Worm (Caenorhabditis elegans): ENCODE data around the gene grl-12.

The grl-12 gene

ce11 chrV:8629029-8629428 lies 7.8 kb downstream of the grl-12 start, which contains the start of gene F41E6.12:
Gene F41E6.12, minus strand, starts transcription at chrV:8629129.
- no peak for TF ChIP-seq unc-62 (GFP tag; optimal IDR thresholded peaks at IDR 0.05)

DNA sequence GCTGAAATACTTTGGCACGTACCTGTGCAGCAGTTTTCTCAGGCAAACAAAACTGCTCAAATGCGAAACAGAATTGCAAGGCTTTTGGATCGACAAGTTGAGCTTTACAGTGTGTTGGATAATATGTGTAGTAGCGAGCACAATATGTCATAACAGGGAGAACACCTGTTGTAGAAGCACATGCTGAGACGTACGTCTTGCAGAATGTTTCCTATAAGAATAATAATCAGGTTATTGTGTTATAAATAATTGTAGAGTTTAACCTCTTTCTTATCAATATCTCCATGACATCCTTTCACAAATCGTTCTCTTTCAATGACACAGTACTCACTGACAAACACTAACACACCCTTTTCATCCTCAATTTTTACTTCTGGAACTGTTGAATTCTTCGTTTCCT lies 9.2 kb downstream of the grl-12 start:
- TF ChIP-seq unc-62 (GFP tag; optimal IDR thresholded peaks at IDR 0.05), result no peak

DNA sequence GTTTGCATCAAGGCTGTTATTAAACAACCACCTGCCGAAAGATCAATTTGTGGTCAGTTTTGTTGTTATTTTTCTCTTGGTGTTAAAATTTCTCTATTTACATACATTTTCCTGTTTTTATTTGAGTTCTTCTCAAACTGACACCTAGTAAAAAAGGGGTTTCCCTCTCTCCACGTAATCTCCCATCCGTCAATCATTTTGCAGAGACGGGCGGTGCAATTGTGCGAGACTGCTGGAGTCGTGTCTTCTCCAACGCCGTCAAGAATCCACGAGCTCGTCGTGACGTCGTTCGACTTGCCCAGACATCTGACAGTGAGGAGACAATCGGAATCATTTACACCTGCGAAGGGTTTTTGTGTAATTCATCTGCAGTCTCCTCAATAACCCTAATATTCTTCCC lies 10.4 kb downstream of the grl-12 start:
- no peak for TF ChIP-seq unc-62 (GFP tag; optimal IDR thresholded peaks at IDR 0.05)

ce11 chrV:8623754-8624153 lies 13.1 kb downstream of the grl-12 start, which contains the start of gene F41E6.17:
Gene F41E6.17, plus strand, starts transcription at chrV:8624101.
- no peak for TF ChIP-seq unc-62 (GFP tag; optimal IDR thresholded peaks at IDR 0.05)

- no peak for TF ChIP-seq unc-62 (GFP tag; optimal IDR thresholded peaks at IDR 0.05)
Measured at ce11 chrV:8622314-8622713, 14.5 kb downstream of the grl-12 start, which contains the start of gene F41E6.1. Gene F41E6.1, plus strand, starts transcription at chrV:8622614.

- no peak for TF ChIP-seq unc-62 (GFP tag; optimal IDR thresholded peaks at IDR 0.05)
Measured at ce11 chrV:8621213-8621612, 15.6 kb downstream of the grl-12 start, which contains the start of gene idpc-2. Gene idpc-2, minus strand, starts transcription at chrV:8621313.

DNA sequence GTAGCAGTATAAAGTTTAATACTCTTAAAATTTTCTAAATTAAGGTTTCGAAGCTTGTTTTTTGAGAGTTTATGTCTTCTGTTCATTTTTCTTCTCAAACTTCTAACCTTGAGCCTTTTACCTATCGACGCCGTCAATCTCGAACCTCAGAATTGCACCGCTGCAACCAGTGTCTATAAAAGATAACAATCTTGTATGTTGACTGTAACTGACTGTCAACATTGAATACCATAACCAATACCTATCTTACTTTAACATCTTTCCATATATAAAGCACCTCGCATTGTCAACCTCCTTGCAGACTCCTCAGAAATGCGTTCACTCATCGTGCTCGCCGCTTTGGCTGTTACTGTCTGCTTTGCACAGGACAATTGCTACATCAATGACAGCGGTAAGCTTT lies 18.1 kb downstream of the grl-12 start, which contains the start of gene grd-5:
TSS of gene grd-5 (plus strand) at position 295 of the 400 bp plus-strand sequence.
- no peak for TF ChIP-seq unc-62 (GFP tag; optimal IDR thresholded peaks at IDR 0.05)

DNA sequence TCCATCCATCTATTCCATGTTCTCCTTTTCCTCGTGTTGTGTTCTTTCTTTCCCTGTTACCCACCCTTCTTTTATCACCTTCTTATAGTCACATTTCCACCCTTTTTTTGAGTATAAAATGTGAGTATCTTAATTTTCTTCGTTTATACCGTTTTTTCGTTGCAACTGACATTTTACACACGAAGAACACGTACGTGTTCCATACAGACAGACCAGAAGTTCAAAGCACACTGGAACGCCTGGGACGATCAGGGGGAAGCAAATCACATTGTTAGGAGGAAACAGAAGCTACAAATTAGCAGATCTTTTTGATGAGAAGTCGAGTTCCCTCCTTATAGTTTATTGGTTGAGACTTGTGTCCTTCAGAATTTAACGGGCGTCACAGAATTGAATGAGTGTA lies 21.1 kb downstream of the grl-12 start:
- TF ChIP-seq unc-62 (GFP tag; optimal IDR thresholded peaks at IDR 0.05), result no peak

ce11 chrV:8610633-8611404 lies 26.0 kb downstream of the grl-12 start, which contains the start of gene fip-4:
Gene fip-4, minus strand, starts transcription at chrV:8611268.
- no peak for TF ChIP-seq unc-62 (GFP tag; optimal IDR thresholded peaks at IDR 0.05)

ce11 chrV:8609776-8610529 lies 26.9 kb downstream of the grl-12 start:
- no peak for TF ChIP-seq unc-62 (GFP tag; optimal IDR thresholded peaks at IDR 0.05)

- TF ChIP-seq unc-62 (GFP tag; optimal IDR thresholded peaks at IDR 0.05), result no peak
Measured at ce11 chrV:8608483-8608882, 28.3 kb downstream of the grl-12 start.

- no peak for TF ChIP-seq unc-62 (GFP tag; optimal IDR thresholded peaks at IDR 0.05)
Measured at ce11 chrV:8607353-8607850, 29.4 kb downstream of the grl-12 start, which contains the start of gene smk-1. Gene smk-1, plus strand, starts transcription at chrV:8607800.

DNA sequence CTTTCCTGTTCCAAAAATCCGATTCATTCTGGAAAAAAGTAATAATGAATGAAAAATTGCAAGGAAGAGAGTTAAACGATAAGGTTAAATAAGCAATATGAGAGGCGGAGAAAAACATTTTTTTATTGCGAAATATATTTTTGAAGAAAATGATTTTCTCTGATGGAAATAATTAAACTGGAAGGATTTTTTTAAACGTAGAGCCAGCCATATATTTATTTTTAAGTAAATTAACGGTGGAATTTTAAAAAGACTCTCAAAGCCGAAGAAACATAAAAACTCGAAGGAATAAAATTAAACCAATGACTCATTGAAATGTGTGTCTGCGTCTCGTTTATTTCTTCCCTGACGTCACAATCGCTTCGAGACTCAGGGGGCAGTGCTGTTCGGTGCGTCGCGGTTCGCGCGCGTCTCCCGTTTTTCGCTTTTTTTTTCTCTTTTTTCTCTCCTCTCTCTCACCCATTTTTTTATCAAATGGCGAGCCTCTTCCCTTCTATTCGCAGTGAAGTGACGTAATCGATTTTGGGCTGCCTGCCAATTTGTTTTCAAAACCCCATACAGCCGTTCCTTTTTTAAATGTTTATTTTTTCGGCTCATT lies 30.6 kb downstream of the grl-12 start, which contains the start of gene vps-60:
TSS of gene vps-60 (minus strand) at position 30 of the 598 bp plus-strand sequence.
- TF ChIP-seq unc-62 (GFP tag; optimal IDR thresholded peaks at IDR 0.05), result no peak

DNA sequence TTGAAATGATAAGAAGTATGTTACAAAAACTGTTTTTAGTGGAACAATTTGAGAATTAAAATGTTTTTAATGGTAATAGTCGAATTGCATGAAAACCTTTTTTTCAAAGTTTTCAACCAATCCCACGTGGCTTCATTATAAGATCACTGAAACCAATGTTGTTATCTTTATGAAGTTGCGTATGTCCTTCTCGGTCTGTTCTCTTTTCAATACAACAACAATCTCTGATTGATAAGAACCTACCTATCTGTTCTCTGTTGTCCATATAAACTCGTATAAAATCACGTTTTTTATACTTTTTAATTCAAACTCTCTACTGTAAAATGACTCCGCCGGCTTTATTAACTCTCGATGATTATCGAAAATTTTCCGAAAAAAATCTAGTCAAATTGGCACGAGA lies 33.5 kb downstream of the grl-12 start, which contains the start of gene F41E6.5:
TSS of gene F41E6.5 (plus strand) at position 209 of the 400 bp plus-strand sequence.
- TF ChIP-seq unc-62 (GFP tag; optimal IDR thresholded peaks at IDR 0.05), result no peak

ce11 chrV:8602638-8603037 lies 34.2 kb downstream of the grl-12 start, which contains the start of gene F41E6.15:
Gene F41E6.15, minus strand, starts transcription at chrV:8602738.
- TF ChIP-seq unc-62 (GFP tag; optimal IDR thresholded peaks at IDR 0.05), result no peak

DNA sequence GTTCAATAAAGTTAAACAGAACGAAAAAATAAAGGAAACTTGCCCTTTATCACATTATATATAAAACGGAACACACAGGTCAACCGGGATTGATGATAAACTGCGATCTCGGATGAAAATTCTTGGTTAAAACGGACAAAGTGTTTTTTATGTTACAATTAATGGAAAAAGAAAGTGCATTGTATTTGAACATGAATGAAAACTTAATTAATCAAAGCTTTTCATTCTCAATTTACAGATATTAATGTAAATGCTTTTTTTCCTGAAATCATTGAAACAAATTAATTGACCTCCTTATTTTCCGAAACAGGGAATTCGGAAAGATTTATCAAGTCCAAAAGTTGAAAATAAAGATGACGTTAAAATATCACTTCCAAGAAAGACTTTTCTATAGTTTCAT lies 35.4 kb downstream of the grl-12 start, which contains the start of gene F41E6.8:
TSS of gene F41E6.8 (minus strand) at position 101 of the 400 bp plus-strand sequence.
- TF ChIP-seq unc-62 (GFP tag; optimal IDR thresholded peaks at IDR 0.05), result no peak

All from whole organism, dauer.